Fruit fly (Drosophila melanogaster) whole organism, wandering third instar larva: ENCODE data around the gene Neurl4.

Source experiments
- Abd-B ChIP-seq: fragments of >200 bp; optimal IDR thresholded peaks from 2 replicates; lab custom pipeline; 2017; ENCODE audit warnings: missing biosample characterization, missing genetic modification characterization
- CG32264 ChIP-seq: fragments of 200-800 bp; sonication (Bioruptor generic); optimal IDR thresholded peaks from 2 replicates; lab custom pipeline; 2016; ENCODE audit warnings: missing biosample characterization, missing genetic modification characterization
- CG9705 ChIP-seq: fragments of 200-800 bp; sonication (Bioruptor generic); optimal IDR thresholded peaks from 2 replicates; lab custom pipeline; 2018; ENCODE audit warnings: missing biosample characterization, mild to moderate bottlenecking, missing genetic modification characterization
- CrebA ChIP-seq: fragments of 200-800 bp; sonication (Bioruptor generic); optimal IDR thresholded peaks from 2 replicates; lab custom pipeline; 2016; ENCODE audit warnings: missing biosample characterization, mild to moderate bottlenecking, missing genetic modification characterization, borderline replicate concordance
- Dfd ChIP-seq: fragments of >200 bp; optimal IDR thresholded peaks from 2 replicates; lab custom pipeline; 2017; ENCODE audit warnings: missing biosample characterization, missing genetic modification characterization
- Dif ChIP-seq: fragments of 200-275, 200-300 bp; sonication (Bioruptor generic); optimal IDR thresholded peaks from 2 replicates; lab custom pipeline; 2018; ENCODE audit warnings: missing biosample characterization, missing genetic modification characterization; ENCODE audit not compliant: partially characterized antibody
- GATAd ChIP-seq: sonication (Bioruptor generic); optimal IDR thresholded peaks from 2 replicates; lab custom pipeline; 2016; ENCODE audit warnings: missing biosample characterization, missing genetic modification characterization
- HLH106 ChIP-seq: fragments of 200-800 bp; optimal IDR thresholded peaks from 3 replicates; lab custom pipeline; 2019; ENCODE audit warnings: missing biosample characterization, mild to moderate bottlenecking, missing genetic modification characterization, moderate library complexity
- Hnf4 ChIP-seq: fragments of 200-800 bp; sonication (Bioruptor generic); optimal IDR thresholded peaks from 2 replicates; lab custom pipeline; 2016; ENCODE audit warnings: missing biosample characterization, mild to moderate bottlenecking, missing genetic modification characterization
- Hr78 ChIP-seq: fragments of >200 bp; optimal IDR thresholded peaks from 2 replicates; lab custom pipeline; 2017; ENCODE audit warnings: missing biosample characterization, missing genetic modification characterization
- Hr83 ChIP-seq: fragments of 200-300 bp; sonication (Bioruptor generic); optimal IDR thresholded peaks from 2 replicates; lab custom pipeline; 2016; ENCODE audit warnings: missing biosample characterization, mild to moderate bottlenecking, missing genetic modification characterization, moderate library complexity; ENCODE audit not compliant: poor library complexity, severe bottlenecking
- Jra ChIP-seq: sonication (Bioruptor generic); optimal IDR thresholded peaks from 2 replicates; lab custom pipeline; 2016; ENCODE audit warnings: missing biosample characterization, missing genetic modification characterization
- Mio ChIP-seq: sonication (Bioruptor generic); optimal IDR thresholded peaks from 2 replicates; lab custom pipeline; 2016; ENCODE audit warnings: missing biosample characterization, missing genetic modification characterization
- Myc ChIP-seq: fragments of >200 bp; optimal IDR thresholded peaks from 2 replicates; lab custom pipeline; 2017
- N ChIP-seq: fragments of >200 bp; optimal IDR thresholded peaks from 2 replicates; lab custom pipeline; 2018; ENCODE audit warnings: missing biosample characterization, missing external identifiers, missing genetic modification characterization
- OdsH ChIP-seq: fragments of 200-800 bp; sonication (Bioruptor generic); optimal IDR thresholded peaks from 2 replicates; lab custom pipeline; 2016; ENCODE audit warnings: missing biosample characterization, mild to moderate bottlenecking, missing genetic modification characterization
- Rel ChIP-seq, 2 experiments: fragments of 200-800 bp; sonication (Bioruptor generic) in 1 of 2; optimal IDR thresholded peaks; 2 replicates in 1 of 2; 3 replicates in 1 of 2; lab custom pipeline; 2016 to 2019; ENCODE audit warnings: mild to moderate bottlenecking in 2 of 2, missing biosample characterization in 2 of 2, missing genetic modification characterization in 2 of 2, moderate library complexity in 1 of 2
- Sp1 ChIP-seq: fragments of 200-800 bp; sonication (Bioruptor generic); optimal IDR thresholded peaks from 3 replicates; lab custom pipeline; 2019; ENCODE audit warnings: missing biosample characterization, mild to moderate bottlenecking, missing genetic modification characterization, moderate library complexity
- Vsx2 ChIP-seq: fragments of 200-300, 225-300 bp; sonication (Bioruptor generic); optimal IDR thresholded peaks from 2 replicates; lab custom pipeline; 2018; ENCODE audit warnings: missing biosample characterization, missing genetic modification characterization; ENCODE audit not compliant: partially characterized antibody
- br ChIP-seq: fragments of 200-800 bp; sonication (Bioruptor generic); optimal IDR thresholded peaks from 2 replicates; lab custom pipeline; 2016; ENCODE audit warnings: missing biosample characterization, missing genetic modification characterization
- brk ChIP-seq: fragments of 200-800 bp; sonication (Bioruptor generic); optimal IDR thresholded peaks from 2 replicates; lab custom pipeline; 2016; ENCODE audit warnings: missing biosample characterization, mild to moderate bottlenecking, missing genetic modification characterization
- dl ChIP-seq, 2 experiments: fragments of 175-275, 200-275 bp in 1 of 2; fragments of 200-275 bp in 1 of 2; sonication (Bioruptor generic); optimal IDR thresholded peaks; lab custom pipeline; 2018; ENCODE audit warnings: mild to moderate bottlenecking in 2 of 2, missing biosample characterization in 2 of 2, missing genetic modification characterization in 2 of 2, moderate library complexity in 2 of 2; ENCODE audit not compliant: partially characterized antibody in 2 of 2, insufficient read depth in 1 of 2
- dmrt93B ChIP-seq: fragments of 200-800 bp; sonication (Bioruptor generic); optimal IDR thresholded peaks from 2 replicates; lab custom pipeline; 2018; ENCODE audit warnings: missing biosample characterization, mild to moderate bottlenecking, missing genetic modification characterization
- dsf ChIP-seq: sonication (Bioruptor generic); optimal IDR thresholded peaks from 2 replicates; lab custom pipeline; 2016; ENCODE audit warnings: missing biosample characterization, missing genetic modification characterization, borderline replicate concordance
- ey ChIP-seq: fragments of 200-800 bp; sonication (Bioruptor generic); optimal IDR thresholded peaks from 2 replicates; lab custom pipeline; 2016; ENCODE audit warnings: missing biosample characterization, missing genetic modification characterization
- foxo ChIP-seq, 2 experiments: fragments of 200-800 bp; sonication (Bioruptor generic); optimal IDR thresholded peaks; 2 replicates in 1 of 2; 3 replicates in 1 of 2; lab custom pipeline; 2016 to 2017; ENCODE audit warnings: missing biosample characterization in 2 of 2, missing genetic modification characterization in 2 of 2
- fru ChIP-seq: fragments of 200-800 bp; sonication (Bioruptor generic); optimal IDR thresholded peaks from 3 replicates; lab custom pipeline; 2016; ENCODE audit warnings: missing biosample characterization, mild to moderate bottlenecking, missing genetic modification characterization
- h ChIP-seq: fragments of 200-800 bp; sonication (Bioruptor generic); optimal IDR thresholded peaks from 3 replicates; lab custom pipeline; 2016; ENCODE audit warnings: missing biosample characterization, mild to moderate bottlenecking, missing genetic modification characterization
- jim ChIP-seq: fragments of 175-275, 200-325 bp; sonication (Bioruptor generic); optimal IDR thresholded peaks from 2 replicates; lab custom pipeline; 2016; ENCODE audit warnings: missing biosample characterization, mild to moderate bottlenecking, missing genetic modification characterization
- lola ChIP-seq: fragments of >200 bp; optimal IDR thresholded peaks from 2 replicates; lab custom pipeline; 2017; ENCODE audit warnings: missing biosample characterization, missing genetic modification characterization
- pan ChIP-seq: fragments of >200 bp; optimal IDR thresholded peaks from 2 replicates; lab custom pipeline; 2017
- psq ChIP-seq: fragments of 200-800 bp; sonication (Bioruptor generic); optimal IDR thresholded peaks from 3 replicates; lab custom pipeline; 2017; ENCODE audit warnings: missing biosample characterization, mild to moderate bottlenecking, missing genetic modification characterization, moderate library complexity
- rgr ChIP-seq: fragments of 200-800 bp; sonication (Bioruptor generic); optimal IDR thresholded peaks from 3 replicates; lab custom pipeline; 2016; ENCODE audit warnings: missing biosample characterization, mild to moderate bottlenecking, missing genetic modification characterization
- sage ChIP-seq: fragments of 200-800 bp; sonication (Bioruptor generic); optimal IDR thresholded peaks from 2 replicates; lab custom pipeline; 2016; ENCODE audit warnings: missing biosample characterization, mild to moderate bottlenecking, missing genetic modification characterization
- sv ChIP-seq: fragments of 200-800 bp; sonication (Bioruptor generic); optimal IDR thresholded peaks from 3 replicates; lab custom pipeline; 2016; ENCODE audit warnings: missing biosample characterization, missing genetic modification characterization
- tai ChIP-seq: sonication (Bioruptor generic); optimal IDR thresholded peaks from 2 replicates; lab custom pipeline; 2016; ENCODE audit warnings: missing biosample characterization, missing genetic modification characterization
- usp ChIP-seq: fragments of >200 bp; optimal IDR thresholded peaks from 2 replicates; lab custom pipeline; 2017; ENCODE audit warnings: missing biosample characterization, missing genetic modification characterization
- woc ChIP-seq: sonication (Bioruptor generic); optimal IDR thresholded peaks from 2 replicates; lab custom pipeline; 2016; ENCODE audit warnings: missing biosample characterization, mild to moderate bottlenecking, missing genetic modification characterization

Neurl4 gene

DNA sequence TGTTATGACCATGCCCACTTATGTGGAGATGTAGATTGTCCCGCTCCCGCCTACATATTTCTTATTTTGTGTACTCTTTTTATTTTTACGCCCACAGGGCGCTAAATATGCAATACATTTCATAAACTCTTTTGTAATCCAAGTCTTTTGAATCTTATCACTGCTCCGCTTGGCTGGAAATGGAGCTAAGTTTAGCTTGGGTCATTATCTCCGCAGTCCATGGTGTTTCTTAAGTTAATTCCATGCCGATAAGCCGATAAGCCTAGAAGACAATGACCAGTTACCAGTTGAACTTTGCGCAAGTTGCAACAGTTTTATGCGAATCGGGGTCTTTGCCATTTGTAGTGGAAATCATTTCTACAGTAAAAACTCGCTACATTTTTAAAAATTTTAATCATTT is 53.3 kb downstream of the Neurl4 start:
- TF ChIP-seq br (GFP tag; lab: Kevin White, UChicago) (no peak), rgr (GFP tag; lab: Kevin White, UChicago) (no peak), sage (GFP tag; lab: Kevin White, UChicago) (no peak), psq (GFP tag; lab: Kevin White, UChicago) (no peak), Hr78 (GFP tag; lab: Kevin White, UChicago) (no peak), CG9705 (GFP tag; lab: Kevin White, UChicago) (no peak), fru (GFP tag; lab: Kevin White, UChicago) (no peak), ey (GFP tag; lab: Kevin White, UChicago) (no peak)

DNA sequence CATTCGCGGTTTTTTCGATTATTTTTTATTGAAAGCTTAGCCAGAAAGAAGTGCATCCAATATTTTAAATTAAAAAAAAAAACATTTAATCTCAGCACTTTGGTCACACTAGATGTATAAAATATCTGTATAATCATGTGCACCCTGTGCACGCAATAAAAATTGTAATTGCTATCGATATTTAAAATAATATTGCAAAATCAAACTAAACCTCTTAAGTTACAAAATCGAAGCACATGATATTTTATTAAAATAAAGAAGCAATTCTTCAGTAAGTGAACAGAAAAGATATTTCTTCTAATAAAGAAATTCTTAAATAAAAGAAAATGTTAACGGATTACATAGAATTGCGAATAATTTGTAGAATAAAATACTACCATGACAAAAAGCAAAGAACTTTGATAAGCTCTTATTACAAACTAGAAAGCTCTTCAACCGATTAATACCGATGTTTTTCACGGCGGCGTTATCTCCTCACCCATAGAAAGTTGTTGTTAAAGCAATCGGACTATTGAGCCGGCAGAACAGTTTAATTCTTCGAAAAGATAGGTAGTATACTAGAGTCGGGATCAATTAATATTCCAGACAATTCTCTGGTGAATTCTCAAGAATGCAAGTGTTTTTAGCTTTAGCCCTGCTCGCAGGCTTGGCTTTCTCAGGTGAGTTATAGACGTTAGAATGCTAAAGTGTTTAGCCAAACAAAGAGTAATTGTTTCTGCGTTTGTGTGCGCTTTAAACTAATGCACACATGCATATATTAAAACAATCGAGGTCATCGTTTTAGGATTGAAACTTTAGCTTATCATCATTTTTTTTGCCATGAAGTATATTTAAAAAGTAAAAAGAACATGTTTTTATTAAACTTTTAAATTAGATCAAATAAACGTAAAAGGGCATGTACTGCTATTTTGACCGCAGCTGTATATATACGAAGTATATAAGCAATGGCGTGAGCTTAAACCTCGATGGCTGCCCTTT is 55.7 kb downstream of the Neurl4 start, which contains the start of gene CtsK1:
CtsK1 (plus strand) TSS at position 490 of the 978 bp plus-strand sequence.
- peak; percentile 53 for TF ChIP-seq Sp1 (GFP tag; lab: Kevin White, UChicago)
- TF ChIP-seq GATAd, result no peak
- peak; percentile 61 for TF ChIP-seq psq (GFP tag; lab: Kevin White, UChicago)
- no peak for TF ChIP-seq sage (GFP tag; lab: Kevin White, UChicago)
- peak; percentile 66 for TF ChIP-seq rgr (GFP tag; lab: Kevin White, UChicago)
- TF ChIP-seq dsf (GFP tag; lab: Kevin White, UChicago), result no peak
- no peak for TF ChIP-seq Abd-B (GFP tag; lab: Kevin White, UChicago)
- TF ChIP-seq brk (GFP tag; lab: Kevin White, UChicago), result no peak
- peak; percentile 68 for TF ChIP-seq HLH106 (tag; lab: Kevin White, UChicago)
- peak; percentile 32 for TF ChIP-seq Hnf4 (GFP tag; lab: Kevin White, UChicago)
- TF ChIP-seq Hr78 (GFP tag; lab: Kevin White, UChicago), result no peak
- no peak for TF ChIP-seq Myc (lab: Kevin White, UChicago)
- TF ChIP-seq foxo (GFP tag; optimal IDR thresholded peaks at IDR 0.05; lab: Kevin White, UChicago), result peak in 1 of 2 experiments; percentile 73
- no peak for TF ChIP-seq usp (GFP tag; lab: Kevin White, UChicago)
- peak; percentile 68 for TF ChIP-seq fru (GFP tag; lab: Kevin White, UChicago)
- no peak for TF ChIP-seq CrebA (GFP tag; lab: Kevin White, UChicago)
- no peak for TF ChIP-seq Jra
- no peak for TF ChIP-seq lola (GFP tag; lab: Kevin White, UChicago)
- TF ChIP-seq dmrt93B, result no peak
- no peak for TF ChIP-seq Dif (GFP tag; lab: Kevin White, UChicago)
- no peak for TF ChIP-seq tai
- TF ChIP-seq N (GFP tag; lab: Kevin White, UChicago), result no peak
- no peak for TF ChIP-seq CG9705 (GFP tag; lab: Kevin White, UChicago)
- TF ChIP-seq sv (GFP tag; lab: Kevin White, UChicago), result no peak
- TF ChIP-seq Vsx2 (GFP tag; lab: Kevin White, UChicago), result no peak
- no peak for TF ChIP-seq Dfd (GFP tag; lab: Kevin White, UChicago)
- peak; percentile 14 for TF ChIP-seq br (GFP tag; lab: Kevin White, UChicago)
- no peak for TF ChIP-seq Rel (GFP tag; optimal IDR thresholded peaks at IDR 0.05; lab: Kevin White, UChicago)
- TF ChIP-seq Rel (tag; optimal IDR thresholded peaks at IDR 0.05; lab: Kevin White, UChicago), result no peak
- no peak for TF ChIP-seq dl (GFP tag; optimal IDR thresholded peaks at IDR 0.05; lab: Kevin White, UChicago; ENCODE audit: insufficient read depth in 1 of 2, partially characterized antibody in 2 of 2)
- TF ChIP-seq ey (GFP tag; lab: Kevin White, UChicago), result peak; percentile 68
- TF ChIP-seq jim, result no peak
- peak; percentile 14 for TF ChIP-seq CG32264 (GFP tag; lab: Kevin White, UChicago)
- peak; percentile 64 for TF ChIP-seq h (GFP tag; lab: Kevin White, UChicago)
- TF ChIP-seq Hr83 (GFP tag; lab: Kevin White, UChicago), result no peak
- TF ChIP-seq OdsH (GFP tag; lab: Kevin White, UChicago), result peak; percentile 70
- TF ChIP-seq pan (lab: Kevin White, UChicago), result no peak
- no peak for TF ChIP-seq Mio (GFP tag; lab: Kevin White, UChicago)
- TF ChIP-seq woc (GFP tag; lab: Kevin White, UChicago), result peak; percentile 27
- TF ChIP-seq, all 38 proteins: peak for 13
